Fruit fly (Drosophila melanogaster) whole organism, embryonic: ENCODE results near the gene Nup358.

Experiments
- ATbp ChIP-seq: fragments of 200-800 bp; sonication (Bioruptor generic); optimal IDR thresholded peaks from 2 replicates; lab custom pipeline; 2017; ENCODE audit warnings: missing biosample characterization, mild to moderate bottlenecking, missing genetic modification characterization, missing genetic modification reagents
- Atf3 ChIP-seq: fragments of 200-800 bp; sonication (Bioruptor generic); optimal IDR thresholded peaks from 3 replicates; lab custom pipeline; 2016; ENCODE audit warnings: missing biosample characterization, missing genetic modification characterization
- Bgb ChIP-seq: fragments of 200-800 bp; sonication (Bioruptor generic); IDR thresholded peaks from 2 replicates; pipeline ENCODE4 v1.3.6; 2022; ENCODE audit warnings: missing biosample characterization, missing genetic modification characterization; ENCODE audit not compliant: partially characterized antibody
- C15 ChIP-seq: fragments of 200-800 bp; sonication (Bioruptor generic); IDR thresholded peaks from 3 replicates; pipeline ENCODE4 v1.3.6; 2022; ENCODE audit warnings: missing biosample characterization, missing genetic modification characterization
- CG11695 ChIP-seq: fragments of 200-800 bp; sonication (Bioruptor generic); IDR thresholded peaks from 3 replicates; pipeline ENCODE4 v1.3.6; 2022; ENCODE audit warnings: missing biosample characterization, missing genetic modification characterization
- CG12659 ChIP-seq: fragments of 200-800 bp; sonication (Bioruptor generic); optimal IDR thresholded peaks from 3 replicates; lab custom pipeline; 2017; ENCODE audit warnings: mild to moderate bottlenecking, missing biosample characterization, missing genetic modification reagents, missing genetic modification characterization
- CG12942 ChIP-seq: fragments of 200-800 bp; sonication (Bioruptor generic); optimal IDR thresholded peaks from 3 replicates; lab custom pipeline; 2016; ENCODE audit warnings: missing biosample characterization, missing genetic modification characterization
- CG13123 ChIP-seq: fragments of 200-800 bp; sonication (Bioruptor generic); optimal IDR thresholded peaks from 2 replicates; lab custom pipeline; 2016; ENCODE audit warnings: missing biosample characterization, missing genetic modification characterization
- CG13624 ChIP-seq: fragments of 200-800 bp; sonication (Bioruptor generic); optimal IDR thresholded peaks from 2 replicates; lab custom pipeline; 2016; ENCODE audit warnings: missing biosample characterization, missing genetic modification characterization
- CG14860 ChIP-seq: fragments of 200-800 bp; sonication (Bioruptor generic); IDR thresholded peaks from 3 replicates; pipeline ENCODE4 v1.3.6; 2022; ENCODE audit warnings: missing biosample characterization, missing genetic modification characterization; ENCODE audit not compliant: partially characterized antibody
- CG15011 ChIP-seq: fragments of 200-800 bp; sonication (Bioruptor generic); optimal IDR thresholded peaks from 3 replicates; lab custom pipeline; 2018; ENCODE audit warnings: missing biosample characterization, mild to moderate bottlenecking, missing genetic modification characterization
- CG2120 ChIP-seq: fragments of 200-800 bp; sonication (Bioruptor generic); optimal IDR thresholded peaks from 3 replicates; lab custom pipeline; 2016; ENCODE audit warnings: missing biosample characterization, missing genetic modification characterization
- CG2875 ChIP-seq: fragments of 200-800 bp; sonication (Bioruptor generic); optimal IDR thresholded peaks from 2 replicates; lab custom pipeline; 2017; ENCODE audit warnings: missing biosample characterization, mild to moderate bottlenecking, missing genetic modification characterization, missing genetic modification reagents
- CG31365 ChIP-seq: fragments of 200-800 bp; sonication (Bioruptor generic); optimal IDR thresholded peaks from 2 replicates; lab custom pipeline; 2018; ENCODE audit warnings: missing biosample characterization, mild to moderate bottlenecking, missing genetic modification characterization
- CG3847 ChIP-seq: fragments of 200-800 bp; sonication (Bioruptor generic); IDR thresholded peaks from 2 replicates; pipeline ENCODE4 v1.3.6; 2022; ENCODE audit warnings: missing biosample characterization, missing genetic modification characterization
- CG3995 ChIP-seq: fragments of 200-800 bp; sonication (Bioruptor generic); optimal IDR thresholded peaks from 3 replicates; lab custom pipeline; 2016; ENCODE audit warnings: missing biosample characterization, missing genetic modification characterization
- CG8089 ChIP-seq: fragments of 200-800 bp; sonication (Bioruptor generic); optimal IDR thresholded peaks from 3 replicates; lab custom pipeline; 2016; ENCODE audit warnings: missing biosample characterization, missing genetic modification characterization
- Dip3 ChIP-seq: fragments of 200-800 bp; sonication (Bioruptor generic); optimal IDR thresholded peaks from 3 replicates; lab custom pipeline; 2016; ENCODE audit warnings: missing biosample characterization, missing genetic modification characterization
- ERR ChIP-seq: fragments of 200-800 bp; sonication (Bioruptor generic); optimal IDR thresholded peaks from 2 replicates; lab custom pipeline; 2016; ENCODE audit warnings: missing biosample characterization, missing genetic modification characterization
- GATAe ChIP-seq: fragments of 200-800 bp; sonication (Bioruptor generic); conservative IDR thresholded peaks from 2 replicates; pipeline ENCODE4 v1.3.6; 2022; ENCODE audit warnings: missing biosample characterization, missing genetic modification characterization
- Gug ChIP-seq: fragments of 200-800 bp; sonication (Bioruptor generic); IDR thresholded peaks from 4 replicates; pipeline ENCODE4 v1.3.6; 2022; ENCODE audit warnings: missing biosample characterization, missing genetic modification characterization
- Hmx ChIP-seq: fragments of 200-800 bp; sonication (Bioruptor generic); optimal IDR thresholded peaks from 2 replicates; lab custom pipeline; 2016; ENCODE audit warnings: missing biosample characterization, missing genetic modification characterization
- Lhr ChIP-seq: fragments of 200-800 bp; sonication (Bioruptor generic); optimal IDR thresholded peaks from 3 replicates; lab custom pipeline; 2017; ENCODE audit warnings: mild to moderate bottlenecking, missing biosample characterization, missing genetic modification reagents, missing genetic modification characterization
- Oli ChIP-seq: fragments of 200-800 bp; sonication (Bioruptor generic); optimal IDR thresholded peaks from 2 replicates; lab custom pipeline; 2018; ENCODE audit warnings: missing biosample characterization, mild to moderate bottlenecking, missing genetic modification characterization, moderate library complexity
- Rx ChIP-seq: fragments of 200-800 bp; sonication (Bioruptor generic); IDR thresholded peaks from 2 replicates; pipeline ENCODE4 v1.3.6; 2022; ENCODE audit warnings: missing biosample characterization, missing genetic modification characterization
- Sin3A ChIP-seq: fragments of >200 bp; optimal IDR thresholded peaks from 2 replicates; lab custom pipeline; 2018
- Six4 ChIP-seq: fragments of 200-800 bp; sonication (Bioruptor generic); optimal IDR thresholded peaks from 2 replicates; lab custom pipeline; 2016; ENCODE audit warnings: missing biosample characterization, missing genetic modification characterization
- Sox102F ChIP-seq: fragments of 200-800 bp; sonication (Bioruptor generic); optimal IDR thresholded peaks from 2 replicates; lab custom pipeline; 2018; ENCODE audit warnings: missing biosample characterization, mild to moderate bottlenecking, missing genetic modification characterization, moderate library complexity
- TFAM ChIP-seq: fragments of 200-800 bp; sonication (Bioruptor generic); optimal IDR thresholded peaks from 2 replicates; lab custom pipeline; 2017; ENCODE audit warnings: missing biosample characterization, missing genetic modification characterization, inconsistent platforms
- ap ChIP-seq: fragments of 200-800 bp; sonication (Bioruptor generic); IDR thresholded peaks from 2 replicates; pipeline ENCODE4 v1.3.6; 2022; ENCODE audit warnings: missing biosample characterization, missing genetic modification characterization
- cas ChIP-seq: fragments of 200-800 bp; sonication (Bioruptor generic); IDR thresholded peaks from 2 replicates; pipeline ENCODE4 v1.3.6; 2022; ENCODE audit warnings: missing biosample characterization, missing genetic modification characterization
- caup ChIP-seq: fragments of 200-800 bp; sonication (Bioruptor generic); optimal IDR thresholded peaks from 3 replicates; lab custom pipeline; 2017; ENCODE audit warnings: missing biosample characterization, mild to moderate bottlenecking, missing genetic modification characterization, moderate library complexity; ENCODE audit not compliant: severe bottlenecking
- chinmo ChIP-seq: fragments of 200-800 bp; sonication (Bioruptor generic); IDR thresholded peaks from 4 replicates; pipeline ENCODE4 v1.3.6; 2022; ENCODE audit warnings: missing biosample characterization, missing genetic modification characterization; ENCODE audit not compliant: partially characterized antibody
- chm ChIP-seq: fragments of 200-800 bp; sonication (Bioruptor generic); IDR thresholded peaks from 2 replicates; pipeline ENCODE4 v1.3.6; 2022; ENCODE audit warnings: missing biosample characterization, missing genetic modification characterization
- ci ChIP-seq: fragments of 200-800 bp; sonication (Bioruptor generic); IDR thresholded peaks from 3 replicates; pipeline ENCODE4 v1.3.6; 2022; ENCODE audit warnings: missing biosample characterization, missing genetic modification characterization
- da ChIP-seq: fragments of 200-800 bp; sonication (Bioruptor generic); optimal IDR thresholded peaks from 2 replicates; lab custom pipeline; 2016; ENCODE audit warnings: missing biosample characterization, missing genetic modification characterization
- disco-r ChIP-seq: fragments of 200-800 bp; sonication (Bioruptor generic); optimal IDR thresholded peaks from 2 replicates; lab custom pipeline; 2016; ENCODE audit warnings: missing biosample characterization, missing genetic modification characterization
- ems ChIP-seq: fragments of 200-800 bp; sonication (Bioruptor generic); optimal IDR thresholded peaks from 3 replicates; lab custom pipeline; 2016; ENCODE audit warnings: missing biosample characterization, missing genetic modification characterization
- fru ChIP-seq: fragments of >200 bp; optimal IDR thresholded peaks from 2 replicates; lab custom pipeline; 2017
- grau ChIP-seq: fragments of 200-800 bp; optimal IDR thresholded peaks from 3 replicates; lab custom pipeline; 2019; ENCODE audit warnings: missing biosample characterization, mild to moderate bottlenecking, missing genetic modification characterization, moderate library complexity
- jing ChIP-seq: fragments of 200-800 bp; sonication (Bioruptor generic); optimal IDR thresholded peaks from 2 replicates; lab custom pipeline; 2018; ENCODE audit warnings: missing biosample characterization, mild to moderate bottlenecking, missing genetic modification characterization
- lov ChIP-seq, 2 experiments: fragments of 200-800 bp in 1 of 2; fragments of >200 bp in 1 of 2; sonication (Bioruptor generic) in 1 of 2; IDR thresholded peaks in 1 of 2; optimal IDR thresholded peaks in 1 of 2; 2 replicates in 1 of 2; 3 replicates in 1 of 2; pipeline versions ENCODE4 v1.3.6 to Lab custom; 2017 to 2022; ENCODE audit warnings: missing biosample characterization in 1 of 2, missing genetic modification characterization in 1 of 2
- nmo ChIP-seq: fragments of 200-800 bp; sonication (Bioruptor generic); optimal IDR thresholded peaks from 2 replicates; lab custom pipeline; 2018; ENCODE audit warnings: missing biosample characterization, mild to moderate bottlenecking, missing genetic modification characterization, moderate library complexity
- pfk ChIP-seq: fragments of 200-800 bp; sonication (Bioruptor generic); optimal IDR thresholded peaks from 2 replicates; lab custom pipeline; 2018; ENCODE audit warnings: missing biosample characterization, mild to moderate bottlenecking, missing genetic modification characterization, moderate library complexity
- ro ChIP-seq: fragments of 200-800 bp; sonication (Bioruptor generic); IDR thresholded peaks from 2 replicates; pipeline ENCODE4 v1.3.6; 2022; ENCODE audit warnings: missing biosample characterization, missing genetic modification characterization
- sima ChIP-seq: fragments of 200-800 bp; sonication (Bioruptor generic); optimal IDR thresholded peaks from 2 replicates; lab custom pipeline; 2016; ENCODE audit warnings: missing biosample characterization, missing genetic modification characterization
- sob ChIP-seq: fragments of 200-800 bp; sonication (Bioruptor generic); IDR thresholded peaks from 2 replicates; pipeline ENCODE4 v1.3.6; 2022; ENCODE audit warnings: missing biosample characterization, missing genetic modification characterization
- usp ChIP-seq: fragments of >200 bp; optimal IDR thresholded peaks from 2 replicates; lab custom pipeline; 2017; ENCODE audit warnings: missing biosample characterization, missing genetic modification characterization
- zfh2 ChIP-seq: fragments of 200-800 bp; sonication (Bioruptor generic); optimal IDR thresholded peaks from 2 replicates; lab custom pipeline; 2016; ENCODE audit warnings: missing biosample characterization, missing genetic modification characterization

Nup358 gene

dm6 chr3R:25262322-25262761, 13.2 kb downstream of the Nup358 start, which contains the start of the genes Kdsr and CG11858 (continued):
- TF ChIP-seq nmo (GFP tag; lab: Kevin White, UChicago) = peak; percentile 75

DNA sequence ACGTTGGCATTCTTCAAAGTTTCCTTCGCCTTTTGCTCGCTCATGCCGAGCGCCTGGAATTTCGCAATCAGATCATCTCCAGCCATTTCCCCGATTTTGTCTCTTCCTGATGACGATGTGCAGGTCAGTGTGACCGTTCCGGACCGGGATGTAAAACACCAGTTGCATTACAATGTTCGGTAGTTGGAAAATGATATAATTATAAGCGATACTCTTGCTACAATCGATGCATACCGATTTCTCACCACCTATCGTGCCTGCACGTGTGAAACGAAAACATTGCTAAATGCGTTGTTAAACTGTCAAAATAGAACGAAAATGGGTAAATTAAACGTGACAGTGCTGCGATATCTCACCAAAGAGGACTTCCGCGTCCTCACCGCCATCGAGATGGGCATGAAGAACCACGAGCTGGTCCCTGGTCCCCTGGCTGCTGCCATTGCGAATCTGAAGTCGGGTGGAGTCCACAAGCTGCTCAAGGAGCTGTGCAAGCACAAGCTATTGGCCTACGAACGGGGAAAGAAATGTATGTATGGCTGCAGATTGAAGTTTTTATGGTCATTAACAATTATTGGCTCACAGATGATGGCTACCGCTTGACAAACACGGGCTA, 16.5 kb downstream of the Nup358 start, which contains the start of the genes GlnRS and RIOK2:
TSS of gene GlnRS (minus strand) at position 133 of the 613 bp plus-strand sequence.
TSS of gene RIOK2 (plus strand) at position 256 of the 613 bp plus-strand sequence.
- TF ChIP-seq CG14860 (GFP tag; lab: Robert Waterston, UW) = peak; percentile 85
- no peak for TF ChIP-seq CG8089 (GFP tag; lab: Kevin White, UChicago)
- no peak; the same call in 2 of the 3 replicates for TF ChIP-seq ci (GFP tag; lab: Robert Waterston, UW)
- 0 out of 2 replicates have a peak, but pooled peaks have one; percentile 49 for TF ChIP-seq sob (GFP tag; lab: Robert Waterston, UW)
- no peak for TF ChIP-seq CG31365 (tag; lab: Kevin White, UChicago)
- no peak for TF ChIP-seq pfk (GFP tag; lab: Kevin White, UChicago)
- TF ChIP-seq TFAM (GFP tag; lab: Kevin White, UChicago) = no peak
- TF ChIP-seq da = no peak
- peak; percentile 78 for TF ChIP-seq Sin3A
- no peak for TF ChIP-seq jing (GFP tag; lab: Kevin White, UChicago)
- peak; percentile 64 for TF ChIP-seq Lhr (GFP tag; lab: Kevin White, UChicago)
- TF ChIP-seq ERR (GFP tag; lab: Kevin White, UChicago) = peak; percentile 35
- no peak for TF ChIP-seq caup (GFP tag; lab: Kevin White, UChicago)
- no peak for TF ChIP-seq Gug (GFP tag; lab: Robert Waterston, UW)
- no peak for TF ChIP-seq ap (GFP tag; lab: Robert Waterston, UW)
- TF ChIP-seq CG11695 (GFP tag; lab: Robert Waterston, UW) = no peak
- no peak for TF ChIP-seq CG15011 (GFP tag; lab: Kevin White, UChicago)
- peak; percentile 5 for TF ChIP-seq Atf3 (GFP tag; lab: Kevin White, UChicago)
- TF ChIP-seq sima (GFP tag; lab: Kevin White, UChicago) = no peak
- no peak for TF ChIP-seq Hmx (GFP tag; lab: Kevin White, UChicago)
- TF ChIP-seq ATbp (GFP tag; lab: Kevin White, UChicago) = no peak
- peak; percentile 45; the same call in 1 of the 2 replicates for TF ChIP-seq CG3847
- TF ChIP-seq ems = no peak
- no peak for TF ChIP-seq chm (GFP tag; lab: Robert Waterston, UW)
- TF ChIP-seq fru (lab: Kevin White, UChicago) = no peak
- no peak for TF ChIP-seq Rx (GFP tag; lab: Robert Waterston, UW)
- no peak for TF ChIP-seq CG2875 (GFP tag; lab: Kevin White, UChicago)
- peak; percentile 50 for TF ChIP-seq CG3995 (GFP tag; lab: Kevin White, UChicago)
- TF ChIP-seq CG13123 = no peak
- no peak for TF ChIP-seq GATAe (GFP tag; lab: Robert Waterston, UW)
- no peak for TF ChIP-seq Sox102F (GFP tag; lab: Kevin White, UChicago)
- peak; percentile 75 for TF ChIP-seq CG13624 (GFP tag; lab: Kevin White, UChicago)
- TF ChIP-seq CG12942 (GFP tag; lab: Kevin White, UChicago) = no peak
- TF ChIP-seq cas (GFP tag; lab: Robert Waterston, UW) = 0 out of 2 replicates have a peak, but pooled peaks have one; percentile 13
- TF ChIP-seq Dip3 (GFP tag; lab: Kevin White, UChicago) = no peak
- peak; percentile 100 for TF ChIP-seq chinmo
- TF ChIP-seq grau (tag; lab: Kevin White, UChicago) = no peak
- TF ChIP-seq Oli (tag; lab: Kevin White, UChicago) = no peak
- peak; percentile 98 for TF ChIP-seq Bgb
- TF ChIP-seq lov (optimal IDR thresholded peaks at IDR 0.05; lab: Kevin White, UChicago) = no peak
- no peak for TF ChIP-seq lov (GFP tag; IDR thresholded peaks at IDR 0.05; lab: Robert Waterston, UW)
- TF ChIP-seq C15 (GFP tag; lab: Robert Waterston, UW) = no peak
- no peak for TF ChIP-seq usp (GFP tag; lab: Kevin White, UChicago)
- peak; percentile 2 for TF ChIP-seq CG2120 (GFP tag; lab: Kevin White, UChicago)
- TF ChIP-seq ro (GFP tag; lab: Robert Waterston, UW) = no peak
- TF ChIP-seq zfh2 (GFP tag; lab: Kevin White, UChicago) = peak; percentile 27
- TF ChIP-seq disco-r (GFP tag; lab: Kevin White, UChicago) = no peak
- TF ChIP-seq Six4 (GFP tag; lab: Kevin White, UChicago) = no peak
- TF ChIP-seq CG12659 (GFP tag; lab: Kevin White, UChicago) = peak; percentile 64
